Worm (Caenorhabditis elegans): Measurements from ENCODE around the gene F38A6.5.

The F38A6.5 gene

DNA sequence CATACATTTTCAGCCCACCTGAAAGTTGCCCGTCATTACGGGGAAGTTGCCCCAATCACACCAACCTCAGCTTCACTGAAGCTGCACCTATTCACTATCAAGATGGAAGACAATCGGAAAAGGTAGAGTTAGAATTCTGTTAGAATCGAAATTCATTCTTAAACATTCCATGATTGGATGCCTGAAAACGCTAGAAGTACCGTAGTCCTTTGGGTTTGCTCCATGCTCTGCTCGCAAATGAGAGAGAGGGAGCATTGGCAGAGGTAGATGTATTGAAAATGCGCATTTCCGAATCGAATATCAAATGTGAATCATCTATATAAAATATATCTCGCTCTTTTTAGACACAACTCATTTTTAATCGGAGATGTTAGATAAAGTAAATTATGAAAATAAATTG, 6.9 kb upstream of the F38A6.5 start, which contains the start of gene hif-1:
Gene hif-1, plus strand, starts transcription at position 8 of the 400 bp plus-strand sequence.
- no peak for TF ChIP-seq zip-11 (GFP tag; IDR thresholded peaks at IDR 0.05)
- no peak for TF ChIP-seq dmd-8 (GFP tag; IDR thresholded peaks at IDR 0.05)
- peak in 1 of 2 experiments; percentile 58 for TF ChIP-seq unc-62 (GFP tag; optimal IDR thresholded peaks at IDR 0.05 in 1 of 2)
- TF ChIP-seq unc-62 (tag; optimal IDR thresholded peaks at IDR 0.05): no peak
- TF ChIP-seq egl-43 (GFP tag; IDR thresholded peaks at IDR 0.05): 0 out of 2 replicates have a peak, but pooled peaks have one; percentile 18
- TF ChIP-seq fkh-10 (GFP tag; optimal IDR thresholded peaks at IDR 0.05): no peak
- no peak for TF ChIP-seq lir-3 (tag; optimal IDR thresholded peaks at IDR 0.05)

DNA sequence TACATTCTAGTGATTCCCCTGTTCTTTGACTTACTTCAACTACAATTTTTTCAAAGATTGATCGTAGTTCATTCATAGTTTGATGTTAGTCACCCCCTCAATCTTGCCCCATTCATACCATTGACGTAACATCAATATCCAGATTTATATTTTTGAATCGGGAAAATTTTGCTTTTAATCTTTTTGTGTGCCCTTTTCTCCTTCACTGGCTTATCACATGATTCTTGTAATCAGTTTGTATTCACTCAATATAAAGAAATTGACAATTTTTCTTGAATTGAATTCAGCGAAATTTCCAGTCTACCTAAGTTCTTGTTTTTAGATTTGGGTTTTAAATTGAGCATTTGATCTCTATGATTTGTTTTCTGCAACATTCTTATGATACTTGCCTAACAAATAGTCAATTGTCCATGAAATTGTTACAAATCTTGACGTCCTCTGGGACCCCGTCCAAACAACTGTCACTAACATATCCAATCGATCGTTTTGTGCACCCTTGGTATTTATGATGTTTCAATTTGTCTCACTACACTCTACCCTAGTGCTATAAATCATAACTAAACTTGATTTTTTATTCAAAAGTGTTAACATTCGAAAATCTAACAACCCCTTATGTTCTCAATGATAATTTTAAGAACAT, 6.3 kb upstream of the F38A6.5 start:
- TF ChIP-seq ceh-20 (GFP tag; IDR thresholded peaks at IDR 0.05) (0 out of 2 replicates have a peak, but pooled peaks have one; percentile 41), aha-1 (tag) (peak; percentile 47), unc-62 (GFP tag; optimal IDR thresholded peaks at IDR 0.05 in 1 of 2) (peak in 1 of 2 experiments; percentile 1), unc-62 (tag; optimal IDR thresholded peaks at IDR 0.05) (no peak), rbr-2 (tag; optimal IDR thresholded peaks at IDR 0.05) (no peak), nhr-6 (tag; optimal IDR thresholded peaks at IDR 0.05) (no peak), hlh-30 (tag; optimal IDR thresholded peaks at IDR 0.05; ENCODE audit: insufficient read depth) (peak; percentile 1), nhr-28 (tag; optimal IDR thresholded peaks at IDR 0.05) (peak; percentile 31), daf-16 (GFP tag; optimal IDR thresholded peaks at IDR 0.05) (no peak), daf-16 (tag; optimal IDR thresholded peaks at IDR 0.05) (peak; percentile 14)

DNA sequence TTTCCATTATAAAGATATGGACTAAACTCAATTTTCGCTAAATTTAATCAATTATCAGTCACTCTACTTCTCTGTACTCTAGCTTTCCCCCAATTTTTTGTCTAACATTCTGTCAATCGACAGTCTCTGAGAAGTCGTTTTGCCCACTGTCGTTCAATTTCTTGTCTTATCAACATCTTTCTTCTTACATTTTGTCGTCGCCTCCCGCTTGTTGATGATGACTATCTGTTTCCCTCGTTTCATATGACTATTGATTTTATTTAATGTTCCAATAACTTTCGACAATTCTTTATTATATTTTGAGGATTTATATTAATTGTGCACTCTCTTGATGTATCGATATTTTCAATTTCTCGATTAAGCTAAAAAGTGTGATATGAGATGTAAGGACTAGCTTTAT, 5.3 kb upstream of the F38A6.5 start:
- TF ChIP-seq unc-62 (GFP tag; optimal IDR thresholded peaks at IDR 0.05 in 1 of 2) (no peak), unc-62 (tag; optimal IDR thresholded peaks at IDR 0.05) (no peak), D1046.2 (GFP tag; IDR thresholded peaks at IDR 0.05) (no peak), daf-16 (GFP tag; optimal IDR thresholded peaks at IDR 0.05) (no peak), daf-16 (tag; optimal IDR thresholded peaks at IDR 0.05) (peak; percentile 71), dve-1 (tag; optimal IDR thresholded peaks at IDR 0.05; ENCODE audit: insufficient read depth) (peak; percentile 22), arid-1 (GFP tag; conservative IDR thresholded peaks at IDR 0.05) (no peak), nhr-10 (tag; optimal IDR thresholded peaks at IDR 0.05) (no peak), dmd-6 (GFP tag; IDR thresholded peaks at IDR 0.05) (peak; percentile 36; the same call in 1 of the 2 replicates), ztf-7 (tag; optimal IDR thresholded peaks at IDR 0.05) (no peak), Y48G9A.11 (GFP tag; IDR thresholded peaks at IDR 0.05) (no peak), Y5F2A.4 (GFP tag; optimal IDR thresholded peaks at IDR 0.05) (no peak), hlh-11 (tag; optimal IDR thresholded peaks at IDR 0.05) (peak; percentile 56), pha-4 (GFP tag; IDR thresholded peaks at IDR 0.05) (no peak), pha-4 (tag; optimal IDR thresholded peaks at IDR 0.05) (no peak), mxl-2 (GFP tag; conservative IDR thresholded peaks at IDR 0.05) (no peak), snpc-1.2 (GFP tag; IDR thresholded peaks at IDR 0.05) (no peak), zip-11 (GFP tag; IDR thresholded peaks at IDR 0.05) (no peak), ceh-82 (tag; optimal IDR thresholded peaks at IDR 0.05) (no peak), duxl-1 (tag; optimal IDR thresholded peaks at IDR 0.05; ENCODE audit: poor library complexity) (no peak), ZK546.5 (tag; optimal IDR thresholded peaks at IDR 0.05) (no peak), zfp-2 (tag; optimal IDR thresholded peaks at IDR 0.05) (no peak), lin-39 (tag; optimal IDR thresholded peaks at IDR 0.05) (no peak), nhr-111 (GFP tag; optimal IDR thresholded peaks at IDR 0.05) (no peak), nhr-77 (tag; optimal IDR thresholded peaks at IDR 0.05) (no peak), nhr-76 (tag; optimal IDR thresholded peaks at IDR 0.05) (no peak), mdt-29 (GFP tag; IDR thresholded peaks at IDR 0.05) (no peak), mxl-3 (GFP tag; optimal IDR thresholded peaks at IDR 0.05) (peak; percentile 2), ces-1 (GFP tag; optimal IDR thresholded peaks at IDR 0.05) (no peak), nhr-42 (GFP tag; IDR thresholded peaks at IDR 0.05) (no peak), ceh-28 (tag; optimal IDR thresholded peaks at IDR 0.05) (peak; percentile 10), php-3 (GFP tag; IDR thresholded peaks at IDR 0.05) (no peak), nhr-25 (tag; optimal IDR thresholded peaks at IDR 0.05; ENCODE audit: borderline replicate concordance, insufficient read depth) (no peak), nhr-48 (tag; optimal IDR thresholded peaks at IDR 0.05) (no peak), lin-13 (GFP tag; optimal IDR thresholded peaks at IDR 0.05) (no peak), hif-1 (tag; optimal IDR thresholded peaks at IDR 0.05) (no peak), dmd-9 (GFP tag; IDR thresholded peaks at IDR 0.05) (no peak)

Data from whole organism, L4 larva.